Worm (Caenorhabditis elegans): ENCODE data around the gene idh-2.

The idh-2 gene

DNA sequence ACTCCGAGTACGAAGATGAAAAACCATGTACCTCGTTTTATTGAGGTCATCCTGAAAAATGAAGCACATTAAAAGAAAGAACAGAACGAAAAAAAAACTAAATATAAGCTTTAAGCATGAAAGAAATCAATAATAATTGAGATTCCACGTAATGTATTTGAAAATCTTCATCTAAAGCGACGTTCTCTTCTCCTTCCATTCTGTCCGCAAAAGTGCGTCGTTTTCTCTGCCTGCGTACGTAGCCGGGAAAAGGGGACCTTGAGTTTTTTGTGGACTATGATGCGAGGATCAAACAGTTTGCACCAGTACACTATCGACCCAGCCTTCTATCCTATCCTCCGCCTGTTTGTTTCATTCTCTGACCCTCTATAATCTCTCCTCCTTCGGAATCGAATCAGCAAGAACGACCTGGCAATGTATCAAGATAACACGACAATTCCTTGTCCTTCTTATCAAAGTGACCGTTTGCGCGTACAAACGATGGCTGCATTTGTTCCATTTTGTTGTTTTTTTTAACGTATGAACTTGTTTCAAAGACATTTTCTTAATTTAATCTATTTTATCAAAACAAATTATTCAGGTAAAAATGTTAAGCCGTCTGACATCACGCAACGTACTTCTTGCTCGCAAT, at the start of gene idh-2, which contains the start of gene C34F6.7:
Gene idh-2 (plus strand): TSS at position 581 of the 631 bp plus-strand sequence.
Gene C34F6.7 (minus strand): TSS at position 51 of the 631 bp plus-strand sequence.
- peak; percentile 63 for TF ChIP-seq aha-1 (tag)
- TF ChIP-seq mxl-3 (GFP tag; optimal IDR thresholded peaks at IDR 0.05) = peak; percentile 20
- TF ChIP-seq unc-39 (tag; optimal IDR thresholded peaks at IDR 0.05) = no peak
- TF ChIP-seq duxl-1 (tag; optimal IDR thresholded peaks at IDR 0.05; ENCODE audit: poor library complexity) = no peak
- TF ChIP-seq lin-1 (GFP tag; IDR thresholded peaks at IDR 0.05) = no peak
- peak; percentile 34 for TF ChIP-seq dpl-1 (GFP tag; optimal IDR thresholded peaks at IDR 0.05)
- peak in 1 of 2 experiments; percentile 41 for TF ChIP-seq lsy-2 (tag; optimal IDR thresholded peaks at IDR 0.05)
- no peak for TF ChIP-seq ama-1 (optimal IDR thresholded peaks at IDR 0.05)
- TF ChIP-seq T26A8.4 (GFP tag; IDR thresholded peaks at IDR 0.05) = no peak
- TF ChIP-seq mdl-1 (tag; optimal IDR thresholded peaks at IDR 0.05) = peak in 1 of 2 experiments; percentile 35
- peak; percentile 64 for TF ChIP-seq nhr-48 (tag; optimal IDR thresholded peaks at IDR 0.05)
- TF ChIP-seq rbr-2 (tag; optimal IDR thresholded peaks at IDR 0.05) = peak; percentile 3
- TF ChIP-seq nhr-28 (tag; optimal IDR thresholded peaks at IDR 0.05) = peak; percentile 70
- TF ChIP-seq gei-8 (GFP tag; optimal IDR thresholded peaks at IDR 0.05) = no peak
- TF ChIP-seq nhr-25 (tag; optimal IDR thresholded peaks at IDR 0.05; ENCODE audit: borderline replicate concordance, insufficient read depth) = peak; percentile 37
- TF ChIP-seq nhr-77 (tag; optimal IDR thresholded peaks at IDR 0.05) = no peak
- TF ChIP-seq mes-2 (tag; optimal IDR thresholded peaks at IDR 0.05; ENCODE audit: poor library complexity, severe bottlenecking) = peak; percentile 68
- no peak for TF ChIP-seq nhr-6 (tag; optimal IDR thresholded peaks at IDR 0.05)
- TF ChIP-seq dmd-6 (GFP tag; IDR thresholded peaks at IDR 0.05) = peak; percentile 35
- TF ChIP-seq F10B5.3 (tag; optimal IDR thresholded peaks at IDR 0.05) = no peak
- TF ChIP-seq ceh-20 (GFP tag; IDR thresholded peaks at IDR 0.05) = 0 out of 2 replicates have a peak, but pooled peaks have one; percentile 32
- peak; percentile 42 for TF ChIP-seq mep-1 (tag; optimal IDR thresholded peaks at IDR 0.05)
- TF ChIP-seq nhr-76 (tag; optimal IDR thresholded peaks at IDR 0.05) = no peak
- TF ChIP-seq hmg-1.1 (GFP tag; IDR thresholded peaks at IDR 0.05) = peak; percentile 60; the same call in 1 of the 2 replicates
- TF ChIP-seq mxl-2 (GFP tag; conservative IDR thresholded peaks at IDR 0.05) = no peak
- peak; percentile 44 for TF ChIP-seq pqm-1 (tag; optimal IDR thresholded peaks at IDR 0.05)
- no peak for TF ChIP-seq ces-1 (GFP tag; optimal IDR thresholded peaks at IDR 0.05)
- no peak for TF ChIP-seq zip-2 (tag; optimal IDR thresholded peaks at IDR 0.05)
- no peak for TF ChIP-seq lin-29 (GFP tag; IDR thresholded peaks at IDR 0.05)
- TF ChIP-seq ztf-7 (tag; optimal IDR thresholded peaks at IDR 0.05) = no peak
- TF ChIP-seq dve-1 (tag; optimal IDR thresholded peaks at IDR 0.05; ENCODE audit: insufficient read depth) = peak; percentile 3
- 0 out of 2 replicates have a peak, but pooled peaks have one; percentile 9 for TF ChIP-seq madf-9 (GFP tag; conservative IDR thresholded peaks at IDR 0.05)
- peak; percentile 62 for TF ChIP-seq hlh-11 (tag; optimal IDR thresholded peaks at IDR 0.05)
- no peak for TF ChIP-seq daf-16 (GFP tag; optimal IDR thresholded peaks at IDR 0.05)
- TF ChIP-seq daf-16 (tag; optimal IDR thresholded peaks at IDR 0.05) = peak; percentile 47
- TF ChIP-seq hlh-30 (tag; optimal IDR thresholded peaks at IDR 0.05; ENCODE audit: insufficient read depth) = no peak
- no peak for TF ChIP-seq nhr-42 (GFP tag; IDR thresholded peaks at IDR 0.05)
- TF ChIP-seq tag-97 (GFP tag; IDR thresholded peaks at IDR 0.05) = no peak

DNA sequence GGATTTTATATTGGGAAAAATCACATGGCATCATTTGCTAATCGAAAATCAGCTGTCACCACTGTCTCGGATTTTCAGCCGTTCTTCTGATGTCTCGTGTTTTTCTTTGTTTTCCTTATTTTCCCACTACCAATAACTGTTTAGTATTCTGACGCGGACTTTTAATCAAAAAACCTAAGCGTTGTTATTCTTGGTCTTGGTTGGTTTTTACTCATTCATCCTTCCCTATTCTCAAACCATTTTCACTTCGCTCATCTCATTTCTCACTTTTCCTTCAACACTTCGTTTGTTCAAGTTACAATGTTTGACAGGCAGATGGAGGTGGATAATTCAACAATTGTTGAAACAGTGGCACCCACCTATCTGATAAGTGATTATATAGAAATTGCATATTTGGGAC, 37.2 kb upstream of the idh-2 start, which contains the start of gene gnrr-6:
Gene gnrr-6 (plus strand): TSS at position 301 of the 400 bp plus-strand sequence.
- TF ChIP-seq unc-39 (tag; optimal IDR thresholded peaks at IDR 0.05) = no peak
- no peak for TF ChIP-seq lin-13 (GFP tag; optimal IDR thresholded peaks at IDR 0.05)
- no peak for TF ChIP-seq ctbp-1 (GFP tag; IDR thresholded peaks at IDR 0.05)
- TF ChIP-seq R02D3.7 (tag; optimal IDR thresholded peaks at IDR 0.05) = no peak
- no peak for TF ChIP-seq nhr-10 (tag; optimal IDR thresholded peaks at IDR 0.05)
- TF ChIP-seq jun-1 (tag; optimal IDR thresholded peaks at IDR 0.05) = no peak
- TF ChIP-seq tag-97 (GFP tag; IDR thresholded peaks at IDR 0.05) = no peak
- TF ChIP-seq arid-1 (GFP tag; conservative IDR thresholded peaks at IDR 0.05) = no peak
- TF ChIP-seq sdz-12 (GFP tag; optimal IDR thresholded peaks at IDR 0.05) = no peak
- no peak for TF ChIP-seq mep-1 (tag; optimal IDR thresholded peaks at IDR 0.05)
- TF ChIP-seq T26A8.4 (GFP tag; IDR thresholded peaks at IDR 0.05) = no peak
- TF ChIP-seq pqm-1 (tag; optimal IDR thresholded peaks at IDR 0.05) = no peak
- no peak for TF ChIP-seq lir-3 (tag; optimal IDR thresholded peaks at IDR 0.05)
- no peak for TF ChIP-seq madf-5 (GFP tag; IDR thresholded peaks at IDR 0.05)
- TF ChIP-seq hlh-11 (tag; optimal IDR thresholded peaks at IDR 0.05) = no peak
- TF ChIP-seq daf-8 (GFP tag; IDR thresholded peaks at IDR 0.05) = no peak

All from whole organism, L4 larva.